Fruit fly (Drosophila melanogaster) whole organism, prepupa: ENCODE results near the gene Polr3I.

ENCODE experiments used
- Blimp-1 ChIP-seq: fragments of 200-800 bp; sonication (Bioruptor generic); optimal IDR thresholded peaks from 3 replicates; lab custom pipeline; 2017; ENCODE audit warnings: missing biosample characterization, missing genetic modification characterization, mild to moderate bottlenecking, moderate library complexity, missing genetic modification reagents
- CG10631 ChIP-seq: fragments of 200-800 bp; sonication (Bioruptor generic); optimal IDR thresholded peaks from 2 replicates; lab custom pipeline; 2016; ENCODE audit warnings: missing biosample characterization, missing genetic modification characterization
- CG10669 ChIP-seq: fragments of 200-800 bp; sonication (Bioruptor generic); optimal IDR thresholded peaks from 3 replicates; lab custom pipeline; 2018; ENCODE audit warnings: missing biosample characterization, mild to moderate bottlenecking, missing genetic modification characterization, moderate library complexity
- CG11294 ChIP-seq: fragments of 200-800 bp; sonication (Bioruptor generic); IDR thresholded peaks from 2 replicates; pipeline ENCODE4 v1.3.6; 2022; ENCODE audit warnings: missing biosample characterization, missing genetic modification characterization
- CG11762 ChIP-seq: fragments of 200-800 bp; sonication (Bioruptor generic); optimal IDR thresholded peaks from 3 replicates; lab custom pipeline; 2016; ENCODE audit warnings: missing biosample characterization, missing genetic modification characterization; ENCODE audit not compliant: insufficient read depth
- CG11902 ChIP-seq: fragments of 200-800 bp; sonication (Bioruptor generic); optimal IDR thresholded peaks from 3 replicates; lab custom pipeline; 2016; ENCODE audit warnings: missing biosample characterization, missing genetic modification characterization
- CG15336 ChIP-seq: fragments of 200-800 bp; sonication (Bioruptor generic); IDR thresholded peaks from 2 replicates; pipeline ENCODE4 v1.3.6; 2022; ENCODE audit warnings: missing biosample characterization, missing genetic modification characterization
- CG16779 ChIP-seq: fragments of 200-800 bp; sonication (Bioruptor generic); optimal IDR thresholded peaks from 3 replicates; lab custom pipeline; 2017; ENCODE audit warnings: missing biosample characterization, mild to moderate bottlenecking, missing genetic modification characterization
- CG31627 ChIP-seq: fragments of 200-800 bp; sonication (Bioruptor generic); optimal IDR thresholded peaks from 3 replicates; lab custom pipeline; 2016; ENCODE audit warnings: missing biosample characterization, missing genetic modification characterization
- CG32006 ChIP-seq: fragments of 200-800 bp; sonication (Bioruptor generic); optimal IDR thresholded peaks from 3 replicates; lab custom pipeline; 2017; ENCODE audit warnings: missing biosample characterization, mild to moderate bottlenecking, missing genetic modification characterization
- CG34406 ChIP-seq: fragments of 200-800 bp; sonication (Bioruptor generic); optimal IDR thresholded peaks from 3 replicates; lab custom pipeline; 2016; ENCODE audit warnings: missing biosample characterization, missing genetic modification characterization
- CG3919 ChIP-seq: fragments of 200-800 bp; sonication (Bioruptor generic); optimal IDR thresholded peaks from 3 replicates; lab custom pipeline; 2016; ENCODE audit warnings: missing biosample characterization, missing genetic modification characterization
- CG4318 ChIP-seq: fragments of 200-800 bp; sonication (Bioruptor generic); optimal IDR thresholded peaks from 3 replicates; lab custom pipeline; 2017; ENCODE audit warnings: missing biosample characterization, mild to moderate bottlenecking, missing genetic modification characterization
- CG6163 ChIP-seq: fragments of 200-800 bp; sonication (Bioruptor generic); IDR thresholded peaks from 3 replicates; pipeline ENCODE4 v1.3.6; 2022; ENCODE audit warnings: missing biosample characterization, missing genetic modification characterization
- CG6276 ChIP-seq: fragments of 200-800 bp; sonication (Bioruptor generic); optimal IDR thresholded peaks from 2 replicates; lab custom pipeline; 2017; ENCODE audit warnings: missing biosample characterization, mild to moderate bottlenecking, missing genetic modification characterization
- CG6854 ChIP-seq: fragments of 200-800 bp; sonication (Bioruptor generic); optimal IDR thresholded peaks from 2 replicates; lab custom pipeline; 2017; ENCODE audit warnings: missing biosample characterization, mild to moderate bottlenecking, missing genetic modification characterization
- CG7368 ChIP-seq: fragments of 200-800 bp; sonication (Bioruptor generic); optimal IDR thresholded peaks from 3 replicates; lab custom pipeline; 2016; ENCODE audit warnings: missing biosample characterization, missing genetic modification characterization
- CG8119 ChIP-seq: fragments of 200-800 bp; sonication (Bioruptor generic); IDR thresholded peaks from 3 replicates; pipeline ENCODE4 v1.3.6; 2022; ENCODE audit warnings: missing biosample characterization, missing genetic modification characterization
- CG8319 ChIP-seq: fragments of 200-800 bp; sonication (Bioruptor generic); optimal IDR thresholded peaks from 3 replicates; lab custom pipeline; 2016; ENCODE audit warnings: missing biosample characterization, missing genetic modification characterization
- CG8632 ChIP-seq: fragments of 200-800 bp; sonication (Bioruptor generic); optimal IDR thresholded peaks from 3 replicates; lab custom pipeline; 2016; ENCODE audit warnings: missing biosample characterization, missing genetic modification characterization
- Eip75B ChIP-seq: fragments of 200-800 bp; sonication (Bioruptor generic); optimal IDR thresholded peaks from 3 replicates; lab custom pipeline; 2016; ENCODE audit warnings: missing biosample characterization, missing genetic modification characterization
- Eip78C ChIP-seq: fragments of 200-800 bp; sonication (Bioruptor generic); peaks from one replicate; lab custom pipeline; 2016; ENCODE audit warnings: missing biosample characterization, missing genetic modification characterization
- Eip93F ChIP-seq: fragments of 200-800 bp; sonication (Bioruptor generic); optimal IDR thresholded peaks from 2 replicates; lab custom pipeline; 2016; ENCODE audit warnings: missing biosample characterization, mild to moderate bottlenecking, missing genetic modification characterization
- Ets21C ChIP-seq: fragments of 200-800 bp; sonication (Bioruptor generic); optimal IDR thresholded peaks from 3 replicates; lab custom pipeline; 2016; ENCODE audit warnings: missing biosample characterization, missing genetic modification characterization
- Ets96B ChIP-seq: fragments of 200-800 bp; optimal IDR thresholded peaks from 2 replicates; lab custom pipeline; 2019; ENCODE audit warnings: missing biosample characterization, mild to moderate bottlenecking, missing genetic modification characterization, moderate library complexity
- Gug ChIP-seq: fragments of 200-800 bp; sonication (Bioruptor generic); IDR thresholded peaks from 2 replicates; pipeline ENCODE4 v1.3.6; 2022; ENCODE audit warnings: missing biosample characterization, missing genetic modification characterization
- Hr39 ChIP-seq: fragments of 200-800 bp; sonication (Bioruptor generic); optimal IDR thresholded peaks from 2 replicates; lab custom pipeline; 2016; ENCODE audit warnings: missing biosample characterization, missing genetic modification characterization
- Hr4 ChIP-seq: fragments of 200-800 bp; sonication (Bioruptor generic); optimal IDR thresholded peaks from 3 replicates; lab custom pipeline; 2016; ENCODE audit warnings: missing biosample characterization, missing genetic modification characterization
- Lpt ChIP-seq: fragments of 200-800 bp; sonication (Bioruptor generic); optimal IDR thresholded peaks from 3 replicates; lab custom pipeline; 2016; ENCODE audit warnings: missing biosample characterization, missing genetic modification characterization
- OdsH ChIP-seq: fragments of 200-800 bp; sonication (Bioruptor generic); optimal IDR thresholded peaks from 3 replicates; lab custom pipeline; 2016; ENCODE audit warnings: missing biosample characterization, missing genetic modification characterization
- Smox ChIP-seq: fragments of 200-800 bp; sonication (Bioruptor generic); optimal IDR thresholded peaks from 3 replicates; lab custom pipeline; 2016; ENCODE audit warnings: missing biosample characterization, missing genetic modification characterization
- Sox102F ChIP-seq: fragments of 200-800 bp; sonication (Bioruptor generic); optimal IDR thresholded peaks from 2 replicates; lab custom pipeline; 2016; ENCODE audit warnings: missing biosample characterization, mild to moderate bottlenecking, missing genetic modification characterization
- Sox14 ChIP-seq: fragments of 200-800 bp; sonication (Bioruptor generic); optimal IDR thresholded peaks from 3 replicates; lab custom pipeline; 2016; ENCODE audit warnings: missing biosample characterization, missing genetic modification characterization
- Sox15 ChIP-seq: fragments of 200-800 bp; sonication (Bioruptor generic); optimal IDR thresholded peaks from 3 replicates; lab custom pipeline; 2016; ENCODE audit warnings: missing biosample characterization, missing genetic modification characterization
- acj6 ChIP-seq: fragments of 200-800 bp; sonication (Bioruptor generic); optimal IDR thresholded peaks from 3 replicates; lab custom pipeline; 2016; ENCODE audit warnings: missing biosample characterization, missing genetic modification characterization
- cyc ChIP-seq: fragments of 200-800 bp; sonication (Bioruptor generic); optimal IDR thresholded peaks from 3 replicates; lab custom pipeline; 2016; ENCODE audit warnings: missing biosample characterization, missing genetic modification characterization
- dac ChIP-seq: fragments of 200-800 bp; sonication (Bioruptor generic); optimal IDR thresholded peaks from 2 replicates; lab custom pipeline; 2017; ENCODE audit warnings: missing biosample characterization, mild to moderate bottlenecking, missing genetic modification characterization
- dsx ChIP-seq: fragments of 200-800 bp; optimal IDR thresholded peaks from 3 replicates; lab custom pipeline; 2019; ENCODE audit warnings: missing biosample characterization, mild to moderate bottlenecking, missing genetic modification characterization, moderate library complexity; ENCODE audit not compliant: poor library complexity, severe bottlenecking
- esn ChIP-seq: fragments of 200-800 bp; sonication (Bioruptor generic); optimal IDR thresholded peaks from 2 replicates; lab custom pipeline; 2016; ENCODE audit warnings: missing biosample characterization, mild to moderate bottlenecking, missing genetic modification characterization, moderate library complexity
- fd59A ChIP-seq: fragments of 200-800 bp; sonication (Bioruptor generic); optimal IDR thresholded peaks from 2 replicates; lab custom pipeline; 2017; ENCODE audit warnings: missing biosample characterization, mild to moderate bottlenecking, missing genetic modification characterization, missing genetic modification reagents
- fd85E ChIP-seq: fragments of 200-800 bp; sonication (Bioruptor generic); optimal IDR thresholded peaks from 3 replicates; lab custom pipeline; 2016; ENCODE audit warnings: missing biosample characterization, missing genetic modification characterization
- fkh ChIP-seq: fragments of 200-800 bp; sonication (Bioruptor generic); optimal IDR thresholded peaks from 3 replicates; lab custom pipeline; 2017; ENCODE audit warnings: missing biosample characterization, mild to moderate bottlenecking, missing genetic modification characterization, moderate library complexity
- lz ChIP-seq: fragments of 200-800 bp; sonication (Bioruptor generic); optimal IDR thresholded peaks from 3 replicates; lab custom pipeline; 2016; ENCODE audit warnings: missing biosample characterization, missing genetic modification characterization
- net ChIP-seq: fragments of 200-800 bp; sonication (Bioruptor generic); optimal IDR thresholded peaks from 3 replicates; lab custom pipeline; 2016; ENCODE audit warnings: missing biosample characterization, missing genetic modification characterization
- pdm3 ChIP-seq: fragments of 200-800 bp; sonication (Bioruptor generic); optimal IDR thresholded peaks from 3 replicates; lab custom pipeline; 2016; ENCODE audit warnings: missing biosample characterization, missing genetic modification characterization
- salr ChIP-seq, 2 experiments: fragments of 200-800 bp; sonication (Bioruptor generic); optimal IDR thresholded peaks; 3 replicates each; lab custom pipeline; 2016 to 2018; ENCODE audit warnings: missing biosample characterization in 2 of 2, missing genetic modification characterization in 2 of 2, mild to moderate bottlenecking in 1 of 2
- spab ChIP-seq: fragments of 200-800 bp; sonication (Bioruptor generic); optimal IDR thresholded peaks from 2 replicates; lab custom pipeline; 2017; ENCODE audit warnings: missing biosample characterization, mild to moderate bottlenecking, missing genetic modification characterization, missing genetic modification reagents
- ss ChIP-seq, 2 experiments: fragments of 200-800 bp; sonication (Bioruptor generic); optimal IDR thresholded peaks; 2 replicates in 1 of 2; 3 replicates in 1 of 2; lab custom pipeline; 2017 to 2018; ENCODE audit warnings: mild to moderate bottlenecking in 2 of 2, missing biosample characterization in 2 of 2, missing genetic modification characterization in 2 of 2, moderate library complexity in 1 of 2
- svp ChIP-seq: fragments of 200-800 bp; sonication (Bioruptor generic); peaks from one replicate; lab custom pipeline; 2016; ENCODE audit warnings: missing biosample characterization, missing genetic modification characterization
- topi ChIP-seq: fragments of 200-800 bp; sonication (Bioruptor generic); optimal IDR thresholded peaks from 3 replicates; lab custom pipeline; 2016; ENCODE audit warnings: missing biosample characterization, missing genetic modification characterization
- vri ChIP-seq: fragments of 200-800 bp; sonication (Bioruptor generic); optimal IDR thresholded peaks from 3 replicates; lab custom pipeline; 2016; ENCODE audit warnings: missing biosample characterization, mild to moderate bottlenecking, missing genetic modification characterization

The Polr3I gene

DNA sequence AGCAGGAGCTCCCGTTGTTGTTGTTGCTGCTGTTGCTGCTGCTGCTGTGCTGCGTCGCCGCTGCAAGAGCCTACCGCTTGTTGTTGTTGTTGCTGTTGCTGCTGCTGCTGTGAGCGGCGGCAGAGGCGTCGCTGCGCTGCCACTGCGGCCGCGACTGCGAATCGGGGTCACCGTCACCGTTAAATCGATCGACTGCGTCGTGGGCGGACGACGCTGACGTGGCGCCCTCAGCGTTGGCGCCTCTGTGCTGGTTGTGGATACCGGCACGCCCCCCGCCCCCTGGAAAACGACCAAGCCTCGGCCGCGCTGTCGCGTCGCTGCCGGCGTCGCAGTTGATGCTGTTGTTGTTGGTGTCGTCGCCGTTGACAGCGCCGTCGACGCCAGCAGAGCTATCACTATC lies 34.9 kb upstream of the Polr3I start:
- TF ChIP-seq CG10669 (GFP tag; lab: Kevin White, UChicago) (no peak), Ets96B (tag; lab: Kevin White, UChicago) (no peak)
- TF ChIP-seq, all 60 proteins: peak for 0

DNA sequence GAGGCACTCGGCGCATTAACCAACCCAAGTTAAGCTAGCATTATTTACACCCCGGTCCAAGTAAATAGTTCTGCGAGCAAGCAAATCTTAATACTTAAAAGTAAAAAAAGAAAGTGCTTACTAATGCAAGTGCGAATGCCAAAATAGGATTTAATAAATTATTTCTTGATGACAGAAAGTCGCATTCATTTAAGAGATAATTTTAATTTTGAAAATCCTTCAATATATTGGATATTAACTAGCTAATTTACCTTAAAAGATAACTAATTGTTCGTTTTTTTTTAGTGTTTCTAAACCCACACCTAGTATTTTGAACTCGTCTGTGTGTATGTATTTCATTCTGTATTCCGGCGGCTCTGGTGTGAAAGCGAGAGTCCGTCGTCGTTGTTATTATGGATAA lies 29.6 kb upstream of the Polr3I start:
- no peak for TF ChIP-seq CG4318 (GFP tag; lab: Kevin White, UChicago)
- TF ChIP-seq Sox15: no peak
- TF ChIP-seq CG15336 (GFP tag; lab: Robert Waterston, UW): peak; percentile 75
- TF ChIP-seq CG8319 (GFP tag; lab: Kevin White, UChicago): no peak
- TF ChIP-seq CG8632 (GFP tag; lab: Kevin White, UChicago): peak; percentile 33
- no peak for TF ChIP-seq dsx (GFP tag; lab: Kevin White, UChicago)
- peak; percentile 37 for TF ChIP-seq OdsH (GFP tag; lab: Kevin White, UChicago)
- no peak; the same call in 1 of the 2 replicates for TF ChIP-seq CG11294 (GFP tag; lab: Robert Waterston, UW)
- no peak for TF ChIP-seq topi (GFP tag; lab: Kevin White, UChicago)
- TF ChIP-seq Gug: no peak
- TF ChIP-seq pdm3: peak; percentile 30
- no peak for TF ChIP-seq cyc
- TF ChIP-seq Eip93F (GFP tag; lab: Kevin White, UChicago): no peak
- TF ChIP-seq Hr4 (GFP tag; lab: Kevin White, UChicago): peak; percentile 43
- no peak for TF ChIP-seq svp
- no peak for TF ChIP-seq CG10669 (GFP tag; lab: Kevin White, UChicago)
- no peak for TF ChIP-seq fd85E (GFP tag; lab: Kevin White, UChicago)
- no peak for TF ChIP-seq CG34406 (GFP tag; lab: Kevin White, UChicago)
- no peak for TF ChIP-seq lz (GFP tag; lab: Kevin White, UChicago)
- no peak for TF ChIP-seq dac (GFP tag; lab: Kevin White, UChicago)
- no peak for TF ChIP-seq spab (GFP tag; lab: Kevin White, UChicago)
- no peak for TF ChIP-seq vri
- TF ChIP-seq CG11762 (GFP tag; lab: Kevin White, UChicago): no peak
- no peak for TF ChIP-seq esn (GFP tag; lab: Kevin White, UChicago)
- no peak for TF ChIP-seq CG3919
- TF ChIP-seq Sox102F (GFP tag; lab: Kevin White, UChicago): no peak
- no peak for TF ChIP-seq Hr39 (GFP tag; lab: Kevin White, UChicago)
- peak; percentile 4 for TF ChIP-seq acj6
- no peak for TF ChIP-seq CG31627 (GFP tag; lab: Kevin White, UChicago)
- TF ChIP-seq Sox14 (GFP tag; lab: Kevin White, UChicago): no peak
- TF ChIP-seq net: peak; percentile 2
- 0 out of 3 replicates have a peak, but pooled peaks have one; percentile 38 for TF ChIP-seq CG6163 (GFP tag; lab: Robert Waterston, UW)
- TF ChIP-seq Blimp-1: no peak
- no peak for TF ChIP-seq salr (GFP tag; optimal IDR thresholded peaks at IDR 0.05; lab: Kevin White, UChicago)
- no peak for TF ChIP-seq CG11902 (GFP tag; lab: Kevin White, UChicago)
- TF ChIP-seq Eip78C (GFP tag; lab: Kevin White, UChicago): peak; percentile 75
- TF ChIP-seq Smox (GFP tag; lab: Kevin White, UChicago): no peak
- TF ChIP-seq ss (GFP tag; optimal IDR thresholded peaks at IDR 0.05; lab: Kevin White, UChicago): no peak
- no peak for TF ChIP-seq CG16779 (tag; lab: Kevin White, UChicago)
- no peak for TF ChIP-seq fkh (GFP tag; lab: Kevin White, UChicago)
- no peak for TF ChIP-seq Ets21C
- no peak for TF ChIP-seq Eip75B (GFP tag; lab: Kevin White, UChicago)
- TF ChIP-seq CG6854 (GFP tag; lab: Kevin White, UChicago): no peak
- TF ChIP-seq CG6276 (GFP tag; lab: Kevin White, UChicago): peak; percentile 60
- TF ChIP-seq fd59A (GFP tag; lab: Kevin White, UChicago): no peak
- TF ChIP-seq CG32006: peak; percentile 58
- no peak for TF ChIP-seq CG10631 (GFP tag; lab: Kevin White, UChicago)
- no peak for TF ChIP-seq CG7368 (GFP tag; lab: Kevin White, UChicago)
- TF ChIP-seq CG8119 (GFP tag; lab: Robert Waterston, UW): peak; percentile 70
- TF ChIP-seq Lpt (GFP tag; lab: Kevin White, UChicago): no peak
